Fruit fly (Drosophila melanogaster): ENCODE data around the gene CG4617.

CG4617 gene

dm6 chrX:7101302-7102012 lies 2.8 kb downstream of the CG4617 start (continued):
- TF ChIP-seq CG7357 (GFP tag; IDR thresholded peaks at IDR 0.05), result peak; percentile 65; the same call in 2 of the 3 replicates
- peak; percentile 77 for TF ChIP-seq esg (GFP tag; conservative IDR thresholded peaks at IDR 0.05)
- peak; percentile 81 for TF ChIP-seq Atf6 (GFP tag; IDR thresholded peaks at IDR 0.05)
- TF ChIP-seq stc (GFP tag; IDR thresholded peaks at IDR 0.05), result peak; percentile 74
- TF ChIP-seq CG7987 (GFP tag; optimal IDR thresholded peaks at IDR 0.05), result no peak
- peak; percentile 44; the same call in 1 of the 3 replicates for TF ChIP-seq CG11560 (tag; IDR thresholded peaks at IDR 0.05)
- peak; percentile 57 for TF ChIP-seq CG3065 (GFP tag; optimal IDR thresholded peaks at IDR 0.05)
- TF ChIP-seq CG31365 (tag; optimal IDR thresholded peaks at IDR 0.05), result no peak
- peak; percentile 55 for TF ChIP-seq Jarid2 (GFP tag; optimal IDR thresholded peaks at IDR 0.05)
- TF ChIP-seq CG33557 (GFP tag; optimal IDR thresholded peaks at IDR 0.05), result peak; percentile 84
- TF ChIP-seq CG3281 (GFP tag; optimal IDR thresholded peaks at IDR 0.05), result peak; percentile 78
- peak; percentile 77 for TF ChIP-seq jing (GFP tag; optimal IDR thresholded peaks at IDR 0.05)
- TF ChIP-seq PHDP (tag; optimal IDR thresholded peaks at IDR 0.05), result peak; percentile 90
- TF ChIP-seq dmrt99B (tag; optimal IDR thresholded peaks at IDR 0.05), result peak; percentile 87
- TF ChIP-seq ash1 (GFP tag; optimal IDR thresholded peaks at IDR 0.05), result no peak
- TF ChIP-seq gcm2 (GFP tag; optimal IDR thresholded peaks at IDR 0.05), result peak; percentile 70
- peak; percentile 91 for TF ChIP-seq bab2 (GFP tag; optimal IDR thresholded peaks at IDR 0.05)
- TF ChIP-seq peb (GFP tag; IDR thresholded peaks at IDR 0.05), result peak; percentile 53; the same call in 1 of the 2 replicates
- peak; percentile 68 for TF ChIP-seq CG15011 (GFP tag; optimal IDR thresholded peaks at IDR 0.05)
- peak; percentile 65 for TF ChIP-seq lilli (GFP tag; optimal IDR thresholded peaks at IDR 0.05)
- TF ChIP-seq fu2 (GFP tag; optimal IDR thresholded peaks at IDR 0.05), result peak; percentile 87
- TF ChIP-seq B-H1 (GFP tag; IDR thresholded peaks at IDR 0.05), result peak; percentile 57; the same call in 2 of the 3 replicates
- TF ChIP-seq CG32767 (GFP tag; IDR thresholded peaks at IDR 0.05), result peak; percentile 86
- peak; percentile 62 for TF ChIP-seq Myb (GFP tag; optimal IDR thresholded peaks at IDR 0.05)
- no peak for TF ChIP-seq corto (GFP tag; optimal IDR thresholded peaks at IDR 0.05)
- TF ChIP-seq nom (GFP tag; optimal IDR thresholded peaks at IDR 0.05), result peak; percentile 44
- TF ChIP-seq aop (GFP tag; IDR thresholded peaks at IDR 0.05), result no peak; the same call in 1 of the 2 replicates

- TF ChIP-seq Drgx (GFP tag; IDR thresholded peaks at IDR 0.05) (0 out of 2 replicates have a peak, but pooled peaks have one; percentile 7), nom (GFP tag; optimal IDR thresholded peaks at IDR 0.05) (peak; percentile 92), p53 (GFP tag; optimal IDR thresholded peaks at IDR 0.05) (no peak), Med (GFP tag) (peak; percentile 7), amos (GFP tag; IDR thresholded peaks at IDR 0.05; ENCODE audit: partially characterized antibody) (no peak)
Measured at dm6 chrX:7100689-7101088, 3.6 kb downstream of the CG4617 start.

dm6 chrX:7097859-7098303 lies 6.4 kb downstream of the CG4617 start, which contains the start of gene Sxl:
Gene Sxl, minus strand, starts transcription at chrX:7098053.
- TF ChIP-seq mam (GFP tag; optimal IDR thresholded peaks at IDR 0.05) (no peak), ATbp (GFP tag; optimal IDR thresholded peaks at IDR 0.05) (no peak), CkIIα-i1 (GFP tag; IDR thresholded peaks at IDR 0.05) (no peak), CG10366 (GFP tag; IDR thresholded peaks at IDR 0.05) (no peak), CG11560 (tag; IDR thresholded peaks at IDR 0.05) (no peak; the same call in 2 of the 3 replicates), fd3F (GFP tag; optimal IDR thresholded peaks at IDR 0.05) (no peak), Hmr (GFP tag; optimal IDR thresholded peaks at IDR 0.05) (peak; percentile 82), dimm (GFP tag; IDR thresholded peaks at IDR 0.05) (no peak), CG9609 (GFP tag; optimal IDR thresholded peaks at IDR 0.05) (peak; percentile 8), hbn (GFP tag; IDR thresholded peaks at IDR 0.05; ENCODE audit: partially characterized antibody) (peak; percentile 21; the same call in 1 of the 2 replicates), CG14441 (GFP tag; IDR thresholded peaks at IDR 0.05) (no peak), CG17361 (GFP tag; IDR thresholded peaks at IDR 0.05) (0 out of 3 replicates have a peak, but pooled peaks have one; percentile 20), pum (GFP tag; optimal IDR thresholded peaks at IDR 0.05) (no peak), CG32767 (GFP tag; IDR thresholded peaks at IDR 0.05) (no peak; the same call in 1 of the 2 replicates), sug (tag; optimal IDR thresholded peaks at IDR 0.05) (peak; percentile 23), corto (GFP tag; optimal IDR thresholded peaks at IDR 0.05) (no peak), NFAT (GFP tag; IDR thresholded peaks at IDR 0.05) (peak; percentile 67; the same call in 1 of the 2 replicates), wdn (GFP tag; IDR thresholded peaks at IDR 0.05) (no peak), CG10959 (GFP tag; IDR thresholded peaks at IDR 0.05) (no peak), CG9437 (GFP tag; optimal IDR thresholded peaks at IDR 0.05) (no peak)

All from whole organism, embryonic.